Fruit fly (Drosophila melanogaster) whole organism, wandering third instar larva: Measurements from ENCODE around the gene COX5B.

Experiments used
- Dif ChIP-seq: fragments of 200-275, 200-300 bp; sonication (Bioruptor generic); optimal IDR thresholded peaks from 2 replicates; lab custom pipeline; 2018; ENCODE audit warnings: missing biosample characterization, missing genetic modification characterization; ENCODE audit not compliant: partially characterized antibody
- HLH106 ChIP-seq: fragments of 200-800 bp; optimal IDR thresholded peaks from 3 replicates; lab custom pipeline; 2019; ENCODE audit warnings: missing biosample characterization, mild to moderate bottlenecking, missing genetic modification characterization, moderate library complexity
- Hnf4 ChIP-seq: fragments of 200-800 bp; sonication (Bioruptor generic); optimal IDR thresholded peaks from 2 replicates; lab custom pipeline; 2016; ENCODE audit warnings: missing biosample characterization, mild to moderate bottlenecking, missing genetic modification characterization
- pan ChIP-seq: fragments of >200 bp; optimal IDR thresholded peaks from 2 replicates; lab custom pipeline; 2017
- usp ChIP-seq: fragments of >200 bp; optimal IDR thresholded peaks from 2 replicates; lab custom pipeline; 2017; ENCODE audit warnings: missing biosample characterization, missing genetic modification characterization

- no peak for TF ChIP-seq usp (GFP tag; lab: Kevin White, UChicago)
- TF ChIP-seq Hnf4 (GFP tag; lab: Kevin White, UChicago): no peak
- TF ChIP-seq HLH106: no peak
- no peak for TF ChIP-seq Dif
- no peak for TF ChIP-seq pan (lab: Kevin White, UChicago)
Measured at dm6 chr2L:6595027-6595426, 37.4 kb downstream of the COX5B start.
